Worm (Caenorhabditis elegans) whole organism, L4 larva: ENCODE results near the gene blos-7.
A peak's percentile ranks its signal among the peaks of the same experiment; 100 is the strongest.

Experiments
- D1046.2 ChIP-seq: fragments of 200-800 bp; sonication (Bioruptor generic); IDR thresholded peaks from 2 replicates; pipeline ENCODE4 v1.3.6; 2022; ENCODE audit warnings: missing genetic modification characterization, missing compliant biosample characterization
- F26F4.8 ChIP-seq: fragments of 200-800 bp; sonication (Bioruptor generic); conservative IDR thresholded peaks from 2 replicates; pipeline ENCODE4 v1.3.6; 2022; ENCODE audit warnings: missing genetic modification characterization, missing compliant biosample characterization
- F44E2.7 ChIP-seq: fragments of 200-800 bp; sonication (Bioruptor generic); IDR thresholded peaks from 2 replicates; pipeline ENCODE4 v2.1.2; 2022; ENCODE audit warnings: missing genetic modification characterization, missing compliant biosample characterization
- T20F7.1 ChIP-seq: fragments of 200-800 bp; sonication (Bioruptor generic); optimal IDR thresholded peaks from 2 replicates; lab custom pipeline; 2018; ENCODE audit warnings: mild to moderate bottlenecking, missing genetic modification characterization, missing compliant biosample characterization
- T26A8.4 ChIP-seq: fragments of 200-800 bp; sonication (Bioruptor generic); IDR thresholded peaks from 2 replicates; pipeline ENCODE4 v1.3.6; 2022; ENCODE audit warnings: missing genetic modification characterization, missing compliant biosample characterization
- Y105C5A.15 ChIP-seq: fragments of 200-800 bp; sonication (Bioruptor generic); IDR thresholded peaks from 2 replicates; pipeline ENCODE4 v1.3.6; 2022; ENCODE audit warnings: missing genetic modification characterization, missing compliant biosample characterization
- Y48G9A.11 ChIP-seq: fragments of 200-800 bp; sonication (Bioruptor generic); IDR thresholded peaks from 2 replicates; pipeline ENCODE4 v1.3.6; 2022; ENCODE audit warnings: missing genetic modification reagents, missing genetic modification characterization, missing compliant biosample characterization
- Y75B8A.6 ChIP-seq: fragments of 200-800 bp; sonication (Bioruptor generic); IDR thresholded peaks from 2 replicates; pipeline ENCODE4 v1.3.6; 2022; ENCODE audit warnings: missing genetic modification reagents, missing genetic modification characterization, missing compliant biosample characterization
- ZK546.5 ChIP-seq, 2 experiments: sonication (generic microtip); optimal IDR thresholded peaks; 2 replicates each; lab custom pipeline; 2017; ENCODE audit warnings: missing biosample characterization in 2 of 2, missing genetic modification characterization in 2 of 2
- aha-1 ChIP-seq: fragments of 150-350 bp; peaks from one replicate; lab custom pipeline; 2014; ENCODE audit warnings: missing biosample characterization, missing genetic modification characterization
- aly-2 ChIP-seq: sonication (generic microtip); optimal IDR thresholded peaks from 2 replicates; lab custom pipeline; 2018; ENCODE audit warnings: missing biosample characterization, missing genetic modification characterization
- ceh-20 ChIP-seq: fragments of 200-800 bp; sonication (Bioruptor generic); IDR thresholded peaks from 2 replicates; pipeline ENCODE4 v1.3.6; 2022; ENCODE audit warnings: missing genetic modification reagents, missing genetic modification characterization, missing compliant biosample characterization
- ceh-44 ChIP-seq: fragments of 200-800 bp; sonication (Bioruptor generic); IDR thresholded peaks from 2 replicates; pipeline ENCODE4 v1.3.6; 2022; ENCODE audit warnings: missing genetic modification reagents, missing genetic modification characterization, missing compliant biosample characterization
- daf-12 ChIP-seq: fragments of 150-350 bp; optimal IDR thresholded peaks from 2 replicates; lab custom pipeline; 2014; ENCODE audit warnings: missing biosample characterization, missing genetic modification reagents, missing genetic modification characterization
- daf-16 ChIP-seq, 3 experiments: sonication (generic microtip); optimal IDR thresholded peaks; 2 replicates each; lab custom pipeline; 2016 to 2017; ENCODE audit warnings: missing genetic modification characterization in 3 of 3, missing genetic modification reagents in 3 of 3, mild to moderate bottlenecking in 2 of 3, missing compliant biosample characterization in 2 of 3, missing biosample characterization in 1 of 3, moderate library complexity in 1 of 3
- daf-19 ChIP-seq: fragments of 200-800 bp; sonication (Bioruptor generic); conservative IDR thresholded peaks from 2 replicates; pipeline ENCODE4 v1.3.6; 2022; ENCODE audit warnings: missing genetic modification characterization, missing compliant biosample characterization
- dmd-9 ChIP-seq: fragments of 200-800 bp; sonication (Bioruptor generic); IDR thresholded peaks from 2 replicates; pipeline ENCODE4 v1.3.6; 2022; ENCODE audit warnings: missing genetic modification reagents, missing genetic modification characterization, missing compliant biosample characterization
- egl-27 ChIP-seq: sonication (generic microtip); optimal IDR thresholded peaks from 3 replicates; lab custom pipeline; 2017; ENCODE audit warnings: missing biosample characterization, missing genetic modification reagents, missing genetic modification characterization
- egl-43 ChIP-seq: fragments of 200-800 bp; sonication (Bioruptor generic); IDR thresholded peaks from 2 replicates; pipeline ENCODE4 v1.3.6; 2022; ENCODE audit warnings: missing genetic modification reagents, missing genetic modification characterization, missing compliant biosample characterization
- fkh-10 ChIP-seq: fragments of 150-350 bp; optimal IDR thresholded peaks from 2 replicates; lab custom pipeline; 2014; ENCODE audit warnings: missing biosample characterization, missing genetic modification reagents, missing genetic modification characterization
- fos-1 ChIP-seq: fragments of 150-350 bp; optimal IDR thresholded peaks from 2 replicates; lab custom pipeline; 2014; ENCODE audit warnings: missing biosample characterization, missing genetic modification characterization
- gei-8 ChIP-seq: fragments of 200-800 bp; sonication (Bioruptor generic); optimal IDR thresholded peaks from 2 replicates; lab custom pipeline; 2018; ENCODE audit warnings: mild to moderate bottlenecking, missing genetic modification characterization, missing compliant biosample characterization
- hif-1 ChIP-seq, 2 experiments: sonication (generic microtip); optimal IDR thresholded peaks; 2 replicates each; lab custom pipeline; 2016 to 2017; ENCODE audit warnings: missing compliant biosample characterization in 2 of 2, missing genetic modification characterization in 2 of 2, missing genetic modification reagents in 2 of 2, missing genotype in 2 of 2, mild to moderate bottlenecking in 1 of 2
- hmg-1.1 ChIP-seq: fragments of 200-800 bp; sonication (Bioruptor generic); IDR thresholded peaks from 2 replicates; pipeline ENCODE4 v1.3.6; 2022; ENCODE audit warnings: missing genetic modification reagents, missing genetic modification characterization, missing compliant biosample characterization
- lin-29 ChIP-seq: fragments of 200-800 bp; sonication (Bioruptor generic); IDR thresholded peaks from 2 replicates; pipeline ENCODE4 v1.3.6; 2022; ENCODE audit warnings: missing genetic modification reagents, missing genetic modification characterization, missing compliant biosample characterization
- lin-39 ChIP-seq: fragments of 150-350 bp; optimal IDR thresholded peaks from 2 replicates; lab custom pipeline; 2014; ENCODE audit warnings: missing biosample characterization, missing genetic modification reagents, missing genetic modification characterization
- lir-3 ChIP-seq: sonication (generic microtip); optimal IDR thresholded peaks from 2 replicates; lab custom pipeline; 2016; ENCODE audit warnings: mild to moderate bottlenecking, missing genetic modification characterization, missing compliant biosample characterization
- madf-9 ChIP-seq: fragments of 200-800 bp; sonication (Bioruptor generic); conservative IDR thresholded peaks from 2 replicates; pipeline ENCODE4 v1.3.6; 2022; ENCODE audit warnings: missing genetic modification reagents, missing genetic modification characterization, missing compliant biosample characterization
- mdl-1 ChIP-seq, 2 experiments: fragments of 150-350 bp in 1 of 2; sonication (generic microtip) in 1 of 2; optimal IDR thresholded peaks; 2 replicates each; lab custom pipeline; 2014 to 2017; ENCODE audit warnings: missing biosample characterization in 2 of 2, missing genetic modification characterization in 2 of 2
- mep-1 ChIP-seq: fragments of 150-350 bp; sonication (generic microtip); optimal IDR thresholded peaks from 3 replicates; lab custom pipeline; 2014; ENCODE audit warnings: missing biosample characterization, missing genetic modification characterization
- mes-2 ChIP-seq: sonication (generic microtip); optimal IDR thresholded peaks from 2 replicates; lab custom pipeline; 2016; ENCODE audit warnings: missing genotype, mild to moderate bottlenecking, missing genetic modification characterization, missing compliant biosample characterization; ENCODE audit not compliant: poor library complexity, severe bottlenecking
- nhr-10 ChIP-seq: fragments of 150-350 bp; optimal IDR thresholded peaks from 2 replicates; lab custom pipeline; 2014; ENCODE audit warnings: missing biosample characterization, missing genetic modification characterization
- nhr-237 ChIP-seq: sonication (generic microtip); optimal IDR thresholded peaks from 2 replicates; lab custom pipeline; 2017; ENCODE audit warnings: missing biosample characterization, missing genetic modification characterization
- nhr-25 ChIP-seq: sonication (generic microtip); optimal IDR thresholded peaks from 2 replicates; lab custom pipeline; 2017; ENCODE audit warnings: missing genetic modification characterization, mild to moderate bottlenecking, missing compliant biosample characterization, antibody characterized with exemption, moderate library complexity, borderline replicate concordance; ENCODE audit not compliant: insufficient read depth
- nhr-41 ChIP-seq: fragments of 200-800 bp; sonication (Bioruptor generic); IDR thresholded peaks from 2 replicates; pipeline ENCODE4 v1.3.6; 2022; ENCODE audit warnings: missing genetic modification reagents, missing genetic modification characterization, missing compliant biosample characterization
- nhr-42 ChIP-seq: fragments of 200-800 bp; sonication (Bioruptor generic); IDR thresholded peaks from 2 replicates; pipeline ENCODE4 v1.3.6; 2022; ENCODE audit warnings: missing genetic modification characterization, missing compliant biosample characterization
- nhr-48 ChIP-seq: sonication (generic microtip); optimal IDR thresholded peaks from 2 replicates; lab custom pipeline; 2016; ENCODE audit warnings: mild to moderate bottlenecking, missing genetic modification characterization, missing compliant biosample characterization
- nhr-76 ChIP-seq: fragments of 150-350 bp; optimal IDR thresholded peaks from 2 replicates; lab custom pipeline; 2014; ENCODE audit warnings: missing biosample characterization, missing genetic modification characterization
- nhr-77 ChIP-seq: fragments of 150-350 bp; optimal IDR thresholded peaks from 2 replicates; lab custom pipeline; 2014; ENCODE audit warnings: missing biosample characterization, missing genetic modification characterization
- pqm-1 ChIP-seq: sonication (generic microtip); optimal IDR thresholded peaks from 2 replicates; lab custom pipeline; 2017; ENCODE audit warnings: missing biosample characterization, missing genetic modification characterization
- rbr-2 ChIP-seq: sonication (generic microtip); optimal IDR thresholded peaks from 2 replicates; lab custom pipeline; 2016; ENCODE audit warnings: missing genotype, missing genetic modification characterization, missing compliant biosample characterization
- sdz-12 ChIP-seq: fragments of 200-800 bp; sonication (Bioruptor generic); optimal IDR thresholded peaks from 2 replicates; lab custom pipeline; 2018; ENCODE audit warnings: mild to moderate bottlenecking, missing genetic modification characterization, missing compliant biosample characterization
- skn-1 ChIP-seq: fragments of 150-350 bp; optimal IDR thresholded peaks from 2 replicates; lab custom pipeline; 2014; ENCODE audit warnings: missing biosample characterization, missing genetic modification characterization
- snpc-1.2 ChIP-seq: fragments of 200-800 bp; sonication (Bioruptor generic); IDR thresholded peaks from 2 replicates; pipeline ENCODE4 v1.3.6; 2022; ENCODE audit warnings: missing genetic modification reagents, missing genetic modification characterization, missing compliant biosample characterization
- tag-97 ChIP-seq: fragments of 200-800 bp; sonication (Bioruptor generic); IDR thresholded peaks from 2 replicates; pipeline ENCODE4 v1.3.6; 2022; ENCODE audit warnings: missing genetic modification characterization, missing compliant biosample characterization
- tra-1 ChIP-seq: fragments of 200-800 bp; sonication (Bioruptor generic); IDR thresholded peaks from 2 replicates; pipeline ENCODE4 v1.3.6; 2022; ENCODE audit warnings: missing genetic modification reagents, missing genetic modification characterization, missing compliant biosample characterization
- unc-130 ChIP-seq: sonication (generic microtip); optimal IDR thresholded peaks from 2 replicates; lab custom pipeline; 2016; ENCODE audit warnings: missing genetic modification reagents, missing genetic modification characterization, missing compliant biosample characterization
- unc-39 ChIP-seq: sonication (generic microtip); optimal IDR thresholded peaks from 2 replicates; lab custom pipeline; 2017; ENCODE audit warnings: missing biosample characterization, missing genetic modification characterization
- unc-62 ChIP-seq, 3 experiments: fragments of 150-350 bp in 1 of 3; sonication (generic microtip); optimal IDR thresholded peaks in 2 of 3; peaks in 1 of 3; 1 replicate in 1 of 3; 2 replicates in 2 of 3; lab custom pipeline; 2014 to 2017; ENCODE audit warnings: missing biosample characterization in 3 of 3, missing genetic modification characterization in 3 of 3, missing genetic modification reagents in 3 of 3, missing genotype in 1 of 3
- zip-2 ChIP-seq: fragments of 150-350 bp; optimal IDR thresholded peaks from 2 replicates; lab custom pipeline; 2014; ENCODE audit warnings: missing biosample characterization, missing genetic modification characterization
- ztf-11 ChIP-seq: fragments of 150-350 bp; optimal IDR thresholded peaks from 2 replicates; lab custom pipeline; 2014; ENCODE audit warnings: missing biosample characterization, missing genetic modification characterization

Gene blos-7

ce11 chrIV:3611845-3612244 is 29.1 kb upstream of the blos-7 start (continued):
- TF ChIP-seq ZK546.5 (tag; optimal IDR thresholded peaks at IDR 0.05; lab: Kevin White, UChicago) (no peak), aly-2 (tag; lab: Kevin White, UChicago) (no peak), lir-3 (tag; lab: Kevin White, UChicago) (no peak), T26A8.4 (GFP tag; lab: Robert Waterston, UW) (peak; percentile 64; the same call in 1 of the 2 replicates), nhr-77 (tag; lab: Kevin White, UChicago) (peak; percentile 64), unc-62 (GFP tag; optimal IDR thresholded peaks at IDR 0.05 in 1 of 2; lab: Kevin White, UChicago) (no peak), unc-62 (tag; optimal IDR thresholded peaks at IDR 0.05; lab: Kevin White, UChicago) (no peak), aha-1 (tag; lab: Kevin White, UChicago) (no peak), hif-1 (tag; optimal IDR thresholded peaks at IDR 0.05; lab: Kevin White, UChicago) (peak in 1 of 2 experiments; percentile 17), daf-12 (tag; lab: Kevin White, UChicago) (no peak), Y75B8A.6 (GFP tag; lab: Robert Waterston, UW) (no peak), F44E2.7 (no peak), lin-39 (no peak), egl-27 (tag; lab: Kevin White, UChicago) (no peak), ceh-44 (GFP tag; lab: Robert Waterston, UW) (no peak), rbr-2 (tag; lab: Kevin White, UChicago) (no peak), unc-39 (tag; lab: Kevin White, UChicago) (no peak), fos-1 (tag; lab: Kevin White, UChicago) (peak; percentile 45), tra-1 (peak; percentile 82), gei-8 (GFP tag; lab: Kevin White, UChicago) (peak; percentile 59), dmd-9 (no peak), T20F7.1 (GFP tag; lab: Kevin White, UChicago) (no peak), lin-29 (GFP tag; lab: Robert Waterston, UW) (no peak), hmg-1.1 (no peak), skn-1 (tag; lab: Kevin White, UChicago) (no peak), F26F4.8 (GFP tag; lab: Robert Waterston, UW) (no peak), nhr-237 (tag; lab: Kevin White, UChicago) (no peak), ztf-11 (no peak), daf-19 (GFP tag; lab: Robert Waterston, UW) (no peak), Y48G9A.11 (no peak), nhr-76 (no peak), madf-9 (GFP tag; lab: Robert Waterston, UW) (no peak), pqm-1 (tag; lab: Kevin White, UChicago) (peak; percentile 82), D1046.2 (GFP tag; lab: Robert Waterston, UW) (no peak), mdl-1 (tag; optimal IDR thresholded peaks at IDR 0.05; lab: Kevin White, UChicago) (peak in 1 of 2 experiments; percentile 42), mep-1 (no peak), mes-2 (tag; lab: Kevin White, UChicago) (peak; percentile 43), zip-2 (no peak), unc-130 (no peak), nhr-42 (GFP tag; lab: Robert Waterston, UW) (peak; percentile 59; the same call in 1 of the 2 replicates), tag-97 (GFP tag; lab: Robert Waterston, UW) (no peak), nhr-48 (tag; lab: Kevin White, UChicago) (peak; percentile 83), egl-43 (GFP tag; lab: Robert Waterston, UW) (no peak), sdz-12 (GFP tag; lab: Kevin White, UChicago) (no peak), Y105C5A.15 (GFP tag; lab: Robert Waterston, UW) (no peak), snpc-1.2 (GFP tag; lab: Robert Waterston, UW) (no peak), nhr-25 (no peak), daf-16 (GFP tag; optimal IDR thresholded peaks at IDR 0.05; lab: Kevin White, UChicago) (peak in 1 of 2 experiments; percentile 71), daf-16 (tag; optimal IDR thresholded peaks at IDR 0.05; lab: Kevin White, UChicago) (peak; percentile 79), nhr-10 (tag; lab: Kevin White, UChicago) (peak; percentile 52), ceh-20 (GFP tag; lab: Robert Waterston, UW) (peak; percentile 82), fkh-10 (GFP tag; lab: Kevin White, UChicago) (no peak), nhr-41 (GFP tag; lab: Robert Waterston, UW) (no peak)
